Worm (Caenorhabditis elegans) whole organism, young adult: ENCODE data around the gene srbc-43.

Experiments used
- B0261.1 ChIP-seq: sonication (generic microtip); optimal IDR thresholded peaks from 2 replicates; lab custom pipeline; 2016; ENCODE audit warnings: mild to moderate bottlenecking, missing genetic modification characterization, moderate library complexity, missing compliant biosample characterization
- B0336.3 ChIP-seq: fragments of 200-800 bp; sonication (Bioruptor generic); IDR thresholded peaks from 2 replicates; pipeline ENCODE4 v1.3.6; 2022; ENCODE audit warnings: missing genetic modification characterization, missing compliant biosample characterization
- F52B5.7 ChIP-seq: sonication (generic microtip); optimal IDR thresholded peaks from 2 replicates; lab custom pipeline; 2016; ENCODE audit warnings: mild to moderate bottlenecking, missing genetic modification characterization, missing compliant biosample characterization
- K11D2.4 ChIP-seq: fragments of 200-800 bp; sonication (Bioruptor generic); IDR thresholded peaks from 2 replicates; pipeline ENCODE4 v1.3.6; 2022; ENCODE audit warnings: missing genetic modification reagents, missing genetic modification characterization, missing compliant biosample characterization
- K12H6.12 ChIP-seq: fragments of 200-800 bp; sonication (Bioruptor generic); optimal IDR thresholded peaks from 2 replicates; lab custom pipeline; 2018; ENCODE audit warnings: mild to moderate bottlenecking, missing genetic modification characterization, missing compliant biosample characterization
- Y95B8A.8 ChIP-seq: fragments of 200-800 bp; sonication (Bioruptor generic); IDR thresholded peaks from 2 replicates; pipeline ENCODE4 v1.3.6; 2022; ENCODE audit warnings: missing genetic modification reagents, missing genetic modification characterization, missing compliant biosample characterization
- ZK185.1 ChIP-seq: sonication (generic microtip); optimal IDR thresholded peaks from 2 replicates; lab custom pipeline; 2016; ENCODE audit warnings: mild to moderate bottlenecking, missing genetic modification characterization, missing compliant biosample characterization; ENCODE audit not compliant: poor library complexity, severe bottlenecking
- ama-1 ChIP-seq, 3 experiments: fragments of 150-350 bp in 1 of 3; sonication (generic microtip) in 2 of 3; optimal IDR thresholded peaks; 2 replicates each; lab custom pipeline; 2014 to 2018; ENCODE audit warnings: missing biosample characterization in 2 of 3, missing genetic modification characterization in 2 of 3, missing genetic modification reagents in 2 of 3
- atf-7 ChIP-seq: sonication (generic microtip); optimal IDR thresholded peaks from 2 replicates; lab custom pipeline; 2017; ENCODE audit warnings: mild to moderate bottlenecking, missing genetic modification characterization, missing compliant biosample characterization
- attf-5 ChIP-seq: fragments of 200-800 bp; sonication (Bioruptor generic); optimal IDR thresholded peaks from 2 replicates; lab custom pipeline; 2018; ENCODE audit warnings: mild to moderate bottlenecking, missing genetic modification characterization, missing compliant biosample characterization
- cebp-1 ChIP-seq, 2 experiments: fragments of 200-800 bp in 1 of 2; sonication (Bioruptor generic) in 1 of 2; sonication (generic microtip) in 1 of 2; IDR thresholded peaks in 1 of 2; optimal IDR thresholded peaks in 1 of 2; 2 replicates each; pipeline versions ENCODE4 v1.3.6 to Lab custom; 2017 to 2022; ENCODE audit warnings: missing compliant biosample characterization in 2 of 2, missing genetic modification characterization in 2 of 2, mild to moderate bottlenecking in 1 of 2, missing genetic modification reagents in 1 of 2, moderate library complexity in 1 of 2
- ceh-27 ChIP-seq: fragments of 200-800 bp; sonication (Bioruptor generic); optimal IDR thresholded peaks from 2 replicates; lab custom pipeline; 2018; ENCODE audit warnings: mild to moderate bottlenecking, missing genetic modification characterization, moderate library complexity, missing compliant biosample characterization
- ceh-79 ChIP-seq: sonication (generic microtip); optimal IDR thresholded peaks from 2 replicates; lab custom pipeline; 2017; ENCODE audit warnings: mild to moderate bottlenecking, missing genetic modification characterization, missing compliant biosample characterization
- ceh-91 ChIP-seq: fragments of 200-800 bp; sonication (Bioruptor generic); IDR thresholded peaks from 2 replicates; pipeline ENCODE4 v1.3.6; 2022; ENCODE audit warnings: missing genetic modification reagents, missing genetic modification characterization, missing compliant biosample characterization
- chd-7 ChIP-seq: sonication (generic microtip); optimal IDR thresholded peaks from 2 replicates; lab custom pipeline; 2016; ENCODE audit warnings: mild to moderate bottlenecking, missing genetic modification characterization, moderate library complexity, missing compliant biosample characterization
- egl-44 ChIP-seq: fragments of 200-800 bp; sonication (Bioruptor generic); IDR thresholded peaks from 2 replicates; pipeline ENCODE4 v1.3.6; 2022; ENCODE audit warnings: missing genetic modification reagents, missing genetic modification characterization, missing compliant biosample characterization
- egrh-3 ChIP-seq: fragments of 200-800 bp; sonication (Bioruptor generic); IDR thresholded peaks from 2 replicates; pipeline ENCODE4 v1.3.6; 2022; ENCODE audit warnings: missing genetic modification reagents, missing genetic modification characterization, missing compliant biosample characterization
- ekl-4 ChIP-seq: fragments of 200-800 bp; sonication (Bioruptor generic); IDR thresholded peaks from 2 replicates; pipeline ENCODE4 v1.3.6; 2022; ENCODE audit warnings: missing genetic modification reagents, missing genetic modification characterization, missing compliant biosample characterization
- hmg-1.2 ChIP-seq: fragments of 200-800 bp; sonication (Bioruptor generic); IDR thresholded peaks from 2 replicates; pipeline ENCODE4 v1.3.6; 2022; ENCODE audit warnings: missing genetic modification reagents, missing genetic modification characterization, missing compliant biosample characterization
- let-526 ChIP-seq: fragments of 200-800 bp; sonication (Bioruptor generic); IDR thresholded peaks from 2 replicates; pipeline ENCODE4 v1.3.6; 2022; ENCODE audit warnings: missing genetic modification reagents, missing genetic modification characterization, missing compliant biosample characterization
- lin-35 ChIP-seq, 3 experiments: fragments of 150-350 bp in 2 of 3; sonication (generic microtip) in 1 of 3; optimal IDR thresholded peaks; 2 replicates each; lab custom pipeline; 2014 to 2018; ENCODE audit warnings: missing biosample characterization in 3 of 3, missing genetic modification characterization in 3 of 3, missing genetic modification reagents in 3 of 3
- lin-40 ChIP-seq: sonication (generic microtip); optimal IDR thresholded peaks from 2 replicates; lab custom pipeline; 2016; ENCODE audit warnings: missing genetic modification characterization, mild to moderate bottlenecking, missing compliant biosample characterization, missing genotype, missing genetic modification reagents
- lin-54 ChIP-seq: fragments of 200-800 bp; sonication (Bioruptor generic); optimal IDR thresholded peaks from 2 replicates; lab custom pipeline; 2018; ENCODE audit warnings: mild to moderate bottlenecking, missing genetic modification characterization, missing compliant biosample characterization
- lsl-1 ChIP-seq: fragments of 200-800 bp; sonication (Bioruptor generic); optimal IDR thresholded peaks from 2 replicates; lab custom pipeline; 2018; ENCODE audit warnings: mild to moderate bottlenecking, missing genetic modification characterization, moderate library complexity, missing compliant biosample characterization
- madf-10 ChIP-seq: sonication (generic microtip); optimal IDR thresholded peaks from 2 replicates; lab custom pipeline; 2016; ENCODE audit warnings: mild to moderate bottlenecking, missing genetic modification characterization, missing compliant biosample characterization
- madf-3 ChIP-seq: fragments of 200-800 bp; sonication (Bioruptor generic); IDR thresholded peaks from 2 replicates; pipeline ENCODE4 v1.3.6; 2022; ENCODE audit warnings: missing genetic modification reagents, missing genetic modification characterization, missing compliant biosample characterization
- mcd-1 ChIP-seq: fragments of 200-800 bp; sonication (Bioruptor generic); IDR thresholded peaks from 2 replicates; pipeline ENCODE4 v1.3.6; 2022; ENCODE audit warnings: missing genetic modification reagents, missing genetic modification characterization, missing compliant biosample characterization
- nfyb-1 ChIP-seq: fragments of 200-800 bp; sonication (Bioruptor generic); IDR thresholded peaks from 2 replicates; pipeline ENCODE4 v1.3.6; 2022; ENCODE audit warnings: missing genetic modification reagents, missing genetic modification characterization, missing compliant biosample characterization
- rcor-1 ChIP-seq: fragments of 200-800 bp; sonication (Bioruptor generic); IDR thresholded peaks from 2 replicates; pipeline ENCODE4 v1.3.6; 2022; ENCODE audit warnings: missing genetic modification reagents, missing genetic modification characterization, missing compliant biosample characterization
- rec-8 ChIP-seq, 2 experiments: sonication (generic microtip); optimal IDR thresholded peaks; 2 replicates each; lab custom pipeline; 2016; ENCODE audit warnings: mild to moderate bottlenecking in 2 of 2, missing genetic modification characterization in 2 of 2, missing genetic modification reagents in 2 of 2, missing genotype in 2 of 2, missing biosample characterization in 1 of 2, missing compliant biosample characterization in 1 of 2, moderate library complexity in 1 of 2
- repo-1 ChIP-seq: sonication (generic microtip); optimal IDR thresholded peaks from 2 replicates; lab custom pipeline; 2017; ENCODE audit warnings: mild to moderate bottlenecking, missing genetic modification characterization, missing compliant biosample characterization
- snpc-1.1 ChIP-seq: sonication (generic microtip); optimal IDR thresholded peaks from 2 replicates; lab custom pipeline; 2017; ENCODE audit warnings: missing genetic modification characterization, mild to moderate bottlenecking, missing compliant biosample characterization, antibody characterized with exemption, moderate library complexity, missing genotype, missing genetic modification reagents; ENCODE audit not compliant: insufficient read depth
- snpc-4 ChIP-seq, 5 experiments: fragments of 150-350 bp in 1 of 5; sonication (generic microtip) in 4 of 5; optimal IDR thresholded peaks; 2 replicates each; lab custom pipeline; 2014 to 2018; ENCODE audit warnings: missing genetic modification characterization in 5 of 5, missing biosample characterization in 3 of 5, antibody characterized with exemption in 2 of 5, mild to moderate bottlenecking in 2 of 5, missing compliant biosample characterization in 2 of 5, missing genotype in 2 of 5, moderate library complexity in 2 of 5, missing genetic modification reagents in 1 of 5
- somi-1 ChIP-seq: fragments of 200-800 bp; sonication (Bioruptor generic); optimal IDR thresholded peaks from 2 replicates; lab custom pipeline; 2018; ENCODE audit warnings: mild to moderate bottlenecking, missing genetic modification characterization, missing compliant biosample characterization
- sptf-2 ChIP-seq: fragments of 200-800 bp; sonication (Bioruptor generic); optimal IDR thresholded peaks from 2 replicates; lab custom pipeline; 2018; ENCODE audit warnings: mild to moderate bottlenecking, missing genetic modification characterization, missing compliant biosample characterization
- xnd-1 ChIP-seq: sonication (generic microtip); optimal IDR thresholded peaks from 2 replicates; lab custom pipeline; 2016; ENCODE audit warnings: missing genotype, missing genetic modification reagents, missing genetic modification characterization, missing compliant biosample characterization
- zim-3 ChIP-seq: sonication (generic microtip); optimal IDR thresholded peaks from 2 replicates; lab custom pipeline; 2017; ENCODE audit warnings: mild to moderate bottlenecking, missing genetic modification characterization, moderate library complexity, missing compliant biosample characterization
- ztf-18 ChIP-seq: sonication (generic microtip); optimal IDR thresholded peaks from 2 replicates; lab custom pipeline; 2016; ENCODE audit warnings: missing genotype, mild to moderate bottlenecking, missing genetic modification characterization, missing compliant biosample characterization

srbc-43 gene

DNA sequence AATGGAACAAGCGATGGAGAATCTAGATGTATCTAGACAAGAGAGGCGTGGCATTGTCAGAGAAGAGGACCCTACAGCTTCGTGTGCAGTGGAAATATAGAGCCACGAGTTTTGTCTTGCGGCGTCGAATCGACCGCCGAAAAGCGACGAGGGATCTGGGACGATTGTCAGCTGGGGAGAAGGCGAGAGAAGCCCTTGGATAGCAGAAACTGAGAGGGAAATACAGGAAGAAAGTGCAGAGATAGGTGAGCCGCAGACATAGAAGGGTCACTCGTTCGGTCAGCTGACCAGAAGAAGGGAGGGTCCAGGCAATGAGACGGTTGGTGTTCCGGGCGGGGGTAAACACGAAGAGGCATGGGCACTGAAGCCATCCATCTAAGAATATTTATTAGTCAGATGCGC is 24.2 kb upstream of the srbc-43 start:
- TF ChIP-seq lin-54 (GFP tag; lab: Kevin White, UChicago) (peak; percentile 4), ceh-91 (no peak), B0336.3 (GFP tag; lab: Robert Waterston, UW) (peak; percentile 33; the same call in 1 of the 2 replicates), nfyb-1 (GFP tag; lab: Robert Waterston, UW) (no peak), lsl-1 (no peak), ama-1 (optimal IDR thresholded peaks at IDR 0.05; lab: Kevin White, UChicago) (no peak), ama-1 (GFP tag; optimal IDR thresholded peaks at IDR 0.05; lab: Kevin White, UChicago) (no peak), F52B5.7 (tag; lab: Kevin White, UChicago) (peak; percentile 31), mcd-1 (GFP tag; lab: Robert Waterston, UW) (peak; percentile 64; the same call in 1 of the 2 replicates), B0261.1 (tag; lab: Kevin White, UChicago) (no peak), rec-8 (tag; optimal IDR thresholded peaks at IDR 0.05; lab: Kevin White, UChicago) (no peak), somi-1 (GFP tag; lab: Kevin White, UChicago) (peak; percentile 60), Y95B8A.8 (0 out of 2 replicates have a peak, but pooled peaks have one; percentile 37), zim-3 (no peak), atf-7 (tag; lab: Kevin White, UChicago) (peak; percentile 41), ZK185.1 (tag; lab: Kevin White, UChicago) (peak; percentile 36), hmg-1.2 (GFP tag; lab: Robert Waterston, UW) (peak; percentile 73; the same call in 1 of the 2 replicates), xnd-1 (tag; lab: Kevin White, UChicago) (no peak), lin-40 (tag; lab: Kevin White, UChicago) (peak; percentile 19), K11D2.4 (peak; percentile 58), egl-44 (GFP tag; lab: Robert Waterston, UW) (0 out of 2 replicates have a peak, but pooled peaks have one; percentile 58), cebp-1 (GFP tag; IDR thresholded peaks at IDR 0.05; lab: Robert Waterston, UW) (peak; percentile 49; the same call in 1 of the 2 replicates), cebp-1 (tag; optimal IDR thresholded peaks at IDR 0.05; lab: Kevin White, UChicago) (peak; percentile 78), ekl-4 (GFP tag; lab: Robert Waterston, UW) (no peak), madf-3 (no peak), K12H6.12 (peak; percentile 93), let-526 (0 out of 2 replicates have a peak, but pooled peaks have one; percentile 6), lin-35 (GFP tag; optimal IDR thresholded peaks at IDR 0.05; lab: Kevin White, UChicago) (peak in 1 of 3 experiments; percentile 47), ceh-27 (peak; percentile 59), snpc-1.1 (no peak), repo-1 (tag; lab: Kevin White, UChicago) (no peak), egrh-3 (GFP tag; lab: Robert Waterston, UW) (peak; percentile 59; the same call in 1 of the 2 replicates), madf-10 (peak; percentile 81), sptf-2 (no peak), attf-5 (GFP tag; lab: Kevin White, UChicago) (peak; percentile 65), snpc-4 (GFP tag; optimal IDR thresholded peaks at IDR 0.05; lab: Kevin White, UChicago) (no peak), snpc-4 (tag; optimal IDR thresholded peaks at IDR 0.05; lab: Kevin White, UChicago) (peak in 3 of 4 experiments; percentile 10 to 35 (median 16)), ceh-79 (tag; lab: Kevin White, UChicago) (no peak), rcor-1 (peak; percentile 53; the same call in 1 of the 2 replicates), chd-7 (tag; lab: Kevin White, UChicago) (peak; percentile 52), ztf-18 (tag; lab: Kevin White, UChicago) (peak; percentile 10)
